Worm (Caenorhabditis elegans) whole organism, midembryonic: ENCODE measurements around the gene ssna-1.

ENCODE experiments used
- flt-1 ChIP-seq: fragments of 200-800 bp; sonication (Bioruptor generic); IDR thresholded peaks from 2 replicates; pipeline ENCODE4 v1.3.6; 2022; ENCODE audit warnings: missing genetic modification characterization, missing compliant biosample characterization
- klf-2 ChIP-seq: fragments of 200-800 bp; sonication (Bioruptor generic); conservative IDR thresholded peaks from 2 replicates; pipeline ENCODE4 v1.3.6; 2022; ENCODE audit warnings: missing genetic modification reagents, missing genetic modification characterization, missing compliant biosample characterization
- ref-1 ChIP-seq: fragments of 200-800 bp; sonication (Bioruptor generic); conservative IDR thresholded peaks from 2 replicates; pipeline ENCODE4 v1.3.6; 2022; ENCODE audit warnings: missing genetic modification reagents, missing genetic modification characterization, missing compliant biosample characterization
- ztf-23 ChIP-seq: fragments of 200-800 bp; sonication (Bioruptor generic); IDR thresholded peaks from 2 replicates; pipeline ENCODE4 v1.3.6; 2022; ENCODE audit warnings: missing genetic modification reagents, missing genetic modification characterization, missing compliant biosample characterization
- ztf-29 ChIP-seq: fragments of 200-800 bp; sonication (Bioruptor generic); IDR thresholded peaks from 2 replicates; pipeline ENCODE4 v1.3.6; 2022; ENCODE audit warnings: missing genetic modification reagents, missing genetic modification characterization, missing compliant biosample characterization

- TF ChIP-seq ztf-29 (GFP tag; lab: Robert Waterston, UW), result no peak
- TF ChIP-seq flt-1, result no peak
- no peak for TF ChIP-seq ref-1 (GFP tag; lab: Robert Waterston, UW)
- no peak for TF ChIP-seq klf-2 (GFP tag; lab: Robert Waterston, UW)
- TF ChIP-seq ztf-23 (GFP tag; lab: Robert Waterston, UW), result no peak
Observed at ce11 chrIV:378367-378766, 9.5 kb upstream of the ssna-1 start.
